Fruit fly (Drosophila melanogaster) whole organism, prepupa: Measurements from ENCODE around the gene Gnf1.

Source experiments
- CG11902 ChIP-seq: fragments of 200-800 bp; sonication (Bioruptor generic); optimal IDR thresholded peaks from 3 replicates; lab custom pipeline; 2016; ENCODE audit warnings: missing biosample characterization, missing genetic modification characterization
- CG15336 ChIP-seq: fragments of 200-800 bp; sonication (Bioruptor generic); IDR thresholded peaks from 2 replicates; pipeline ENCODE4 v1.3.6; 2022; ENCODE audit warnings: missing biosample characterization, missing genetic modification characterization
- CG3919 ChIP-seq: fragments of 200-800 bp; sonication (Bioruptor generic); optimal IDR thresholded peaks from 3 replicates; lab custom pipeline; 2016; ENCODE audit warnings: missing biosample characterization, missing genetic modification characterization
- CG8632 ChIP-seq: fragments of 200-800 bp; sonication (Bioruptor generic); optimal IDR thresholded peaks from 3 replicates; lab custom pipeline; 2016; ENCODE audit warnings: missing biosample characterization, missing genetic modification characterization
- CG9139 ChIP-seq: fragments of 200-800 bp; sonication (Bioruptor generic); optimal IDR thresholded peaks from 3 replicates; lab custom pipeline; 2017; ENCODE audit warnings: missing biosample characterization, mild to moderate bottlenecking, missing genetic modification characterization
- Eip78C ChIP-seq: fragments of 200-800 bp; sonication (Bioruptor generic); peaks from one replicate; lab custom pipeline; 2016; ENCODE audit warnings: missing biosample characterization, missing genetic modification characterization
- Gug ChIP-seq: fragments of 200-800 bp; sonication (Bioruptor generic); IDR thresholded peaks from 2 replicates; pipeline ENCODE4 v1.3.6; 2022; ENCODE audit warnings: missing biosample characterization, missing genetic modification characterization
- Sox102F ChIP-seq: fragments of 200-800 bp; sonication (Bioruptor generic); optimal IDR thresholded peaks from 2 replicates; lab custom pipeline; 2016; ENCODE audit warnings: missing biosample characterization, mild to moderate bottlenecking, missing genetic modification characterization
- acj6 ChIP-seq: fragments of 200-800 bp; sonication (Bioruptor generic); optimal IDR thresholded peaks from 3 replicates; lab custom pipeline; 2016; ENCODE audit warnings: missing biosample characterization, missing genetic modification characterization
- vri ChIP-seq: fragments of 200-800 bp; sonication (Bioruptor generic); optimal IDR thresholded peaks from 3 replicates; lab custom pipeline; 2016; ENCODE audit warnings: missing biosample characterization, mild to moderate bottlenecking, missing genetic modification characterization

DNA sequence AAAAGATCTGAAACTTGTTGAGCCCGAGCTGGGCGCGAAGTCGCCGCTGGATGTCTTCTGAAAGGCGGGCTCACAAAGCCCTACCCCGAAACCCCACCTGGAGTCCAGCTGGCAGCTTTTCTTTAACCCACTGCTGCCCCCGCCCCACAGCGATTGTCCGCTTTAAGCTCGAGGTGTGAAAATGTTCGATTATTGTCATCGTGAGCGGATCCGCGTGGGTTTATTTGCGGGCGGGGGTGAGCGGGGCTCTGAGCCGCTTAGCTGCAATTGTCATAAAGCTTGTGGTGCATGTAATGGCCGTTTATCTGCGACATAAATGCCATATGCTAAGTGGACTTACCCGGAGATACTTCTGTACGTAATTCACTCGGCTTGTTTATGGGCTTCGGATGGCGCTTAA is 39.5 kb upstream of the Gnf1 start:
- TF ChIP-seq Eip78C (GFP tag; lab: Kevin White, UChicago) (no peak), CG9139 (GFP tag; lab: Kevin White, UChicago) (no peak), CG8632 (GFP tag; lab: Kevin White, UChicago) (no peak), CG15336 (no peak), vri (GFP tag; lab: Kevin White, UChicago) (no peak), CG3919 (GFP tag; lab: Kevin White, UChicago) (no peak), Gug (GFP tag; lab: Robert Waterston, UW) (no peak), CG11902 (GFP tag; lab: Kevin White, UChicago) (no peak), acj6 (GFP tag; lab: Kevin White, UChicago) (no peak), Sox102F (no peak)
